Worm (Caenorhabditis elegans) whole organism, L4 larva: ENCODE measurements around the gene spcs-3.

Experiments
- F10B5.3 ChIP-seq: sonication (generic microtip); optimal IDR thresholded peaks from 2 replicates; lab custom pipeline; 2016; ENCODE audit warnings: mild to moderate bottlenecking, missing genetic modification characterization, missing compliant biosample characterization
- F37D6.2 ChIP-seq: sonication (generic microtip); optimal IDR thresholded peaks from 2 replicates; lab custom pipeline; 2016; ENCODE audit warnings: mild to moderate bottlenecking, missing genetic modification characterization, missing compliant biosample characterization
- F49E8.2 ChIP-seq: sonication (generic microtip); optimal IDR thresholded peaks from 2 replicates; lab custom pipeline; 2016; ENCODE audit warnings: missing compliant biosample characterization, mild to moderate bottlenecking, missing genetic modification characterization, borderline replicate concordance
- T26A8.4 ChIP-seq: fragments of 200-800 bp; sonication (Bioruptor generic); IDR thresholded peaks from 2 replicates; pipeline ENCODE4 v1.3.6; 2022; ENCODE audit warnings: missing genetic modification characterization, missing compliant biosample characterization
- Y105C5A.15 ChIP-seq: fragments of 200-800 bp; sonication (Bioruptor generic); IDR thresholded peaks from 2 replicates; pipeline ENCODE4 v1.3.6; 2022; ENCODE audit warnings: missing genetic modification characterization, missing compliant biosample characterization
- Y48G9A.11 ChIP-seq: fragments of 200-800 bp; sonication (Bioruptor generic); IDR thresholded peaks from 2 replicates; pipeline ENCODE4 v1.3.6; 2022; ENCODE audit warnings: missing genetic modification reagents, missing genetic modification characterization, missing compliant biosample characterization
- ZK337.2 ChIP-seq: fragments of 200-800 bp; sonication (Bioruptor generic); IDR thresholded peaks from 2 replicates; pipeline ENCODE4 v1.3.6; 2022; ENCODE audit warnings: missing genetic modification reagents, missing genetic modification characterization, missing compliant biosample characterization
- aha-1 ChIP-seq: fragments of 150-350 bp; peaks from one replicate; lab custom pipeline; 2014; ENCODE audit warnings: missing biosample characterization, missing genetic modification characterization
- aly-2 ChIP-seq: sonication (generic microtip); optimal IDR thresholded peaks from 2 replicates; lab custom pipeline; 2018; ENCODE audit warnings: missing biosample characterization, missing genetic modification characterization
- arid-1 ChIP-seq: fragments of 200-800 bp; sonication (Bioruptor generic); conservative IDR thresholded peaks from 2 replicates; pipeline ENCODE4 v1.3.6; 2022; ENCODE audit warnings: missing genetic modification reagents, missing genetic modification characterization, missing compliant biosample characterization
- ceh-32 ChIP-seq: sonication (generic microtip); optimal IDR thresholded peaks from 2 replicates; lab custom pipeline; 2016; ENCODE audit warnings: mild to moderate bottlenecking, missing genetic modification characterization, missing compliant biosample characterization; ENCODE audit not compliant: poor library complexity
- ceh-44 ChIP-seq: fragments of 200-800 bp; sonication (Bioruptor generic); IDR thresholded peaks from 2 replicates; pipeline ENCODE4 v1.3.6; 2022; ENCODE audit warnings: missing genetic modification reagents, missing genetic modification characterization, missing compliant biosample characterization
- ceh-62 ChIP-seq: sonication (generic microtip); optimal IDR thresholded peaks from 2 replicates; lab custom pipeline; 2017; ENCODE audit warnings: missing biosample characterization, missing genetic modification characterization
- ceh-82 ChIP-seq: sonication (generic microtip); optimal IDR thresholded peaks from 2 replicates; lab custom pipeline; 2017; ENCODE audit warnings: missing biosample characterization, missing genetic modification characterization
- cey-2 ChIP-seq: sonication (generic microtip); optimal IDR thresholded peaks from 3 replicates; lab custom pipeline; 2017; ENCODE audit warnings: missing genetic modification characterization, mild to moderate bottlenecking, missing compliant biosample characterization, antibody characterized with exemption, borderline replicate concordance; ENCODE audit not compliant: insufficient read depth
- ctbp-1 ChIP-seq: fragments of 200-800 bp; sonication (Bioruptor generic); IDR thresholded peaks from 2 replicates; pipeline ENCODE4 v1.3.6; 2022; ENCODE audit warnings: missing genetic modification reagents, missing genetic modification characterization, missing compliant biosample characterization
- daf-16 ChIP-seq, 3 experiments: sonication (generic microtip); optimal IDR thresholded peaks; 2 replicates each; lab custom pipeline; 2016 to 2017; ENCODE audit warnings: missing genetic modification characterization in 3 of 3, missing genetic modification reagents in 3 of 3, mild to moderate bottlenecking in 2 of 3, missing compliant biosample characterization in 2 of 3, missing biosample characterization in 1 of 3, moderate library complexity in 1 of 3
- daf-19 ChIP-seq: fragments of 200-800 bp; sonication (Bioruptor generic); conservative IDR thresholded peaks from 2 replicates; pipeline ENCODE4 v1.3.6; 2022; ENCODE audit warnings: missing genetic modification characterization, missing compliant biosample characterization
- dmd-6 ChIP-seq: fragments of 200-800 bp; sonication (Bioruptor generic); IDR thresholded peaks from 2 replicates; pipeline ENCODE4 v1.3.6; 2022; ENCODE audit warnings: missing genetic modification reagents, missing genetic modification characterization, missing compliant biosample characterization
- dmd-8 ChIP-seq: fragments of 200-800 bp; sonication (Bioruptor generic); IDR thresholded peaks from 2 replicates; pipeline ENCODE4 v1.3.6; 2022; ENCODE audit warnings: missing genetic modification characterization, missing compliant biosample characterization
- dpl-1 ChIP-seq: fragments of 150-350 bp; optimal IDR thresholded peaks from 2 replicates; lab custom pipeline; 2014; ENCODE audit warnings: missing biosample characterization, missing genetic modification reagents, missing genetic modification characterization
- dve-1 ChIP-seq: sonication (generic microtip); optimal IDR thresholded peaks from 2 replicates; lab custom pipeline; 2017; ENCODE audit warnings: antibody characterized with exemption, mild to moderate bottlenecking, missing genetic modification characterization, missing compliant biosample characterization; ENCODE audit not compliant: insufficient read depth
- egl-43 ChIP-seq: fragments of 200-800 bp; sonication (Bioruptor generic); IDR thresholded peaks from 2 replicates; pipeline ENCODE4 v1.3.6; 2022; ENCODE audit warnings: missing genetic modification reagents, missing genetic modification characterization, missing compliant biosample characterization
- gei-8 ChIP-seq: fragments of 200-800 bp; sonication (Bioruptor generic); optimal IDR thresholded peaks from 2 replicates; lab custom pipeline; 2018; ENCODE audit warnings: mild to moderate bottlenecking, missing genetic modification characterization, missing compliant biosample characterization
- lim-7 ChIP-seq: fragments of 200-800 bp; sonication (Bioruptor generic); IDR thresholded peaks from 2 replicates; pipeline ENCODE4 v1.3.6; 2022; ENCODE audit warnings: missing genetic modification characterization, missing compliant biosample characterization
- lin-1 ChIP-seq: fragments of 200-800 bp; sonication (Bioruptor generic); IDR thresholded peaks from 2 replicates; pipeline ENCODE4 v1.3.6; 2022; ENCODE audit warnings: missing genetic modification reagents, missing genetic modification characterization, missing compliant biosample characterization
- lin-38 ChIP-seq: fragments of 200-800 bp; sonication (Bioruptor generic); IDR thresholded peaks from 2 replicates; pipeline ENCODE4 v1.3.6; 2022; ENCODE audit warnings: missing genetic modification reagents, missing genetic modification characterization, missing compliant biosample characterization
- lir-3 ChIP-seq: sonication (generic microtip); optimal IDR thresholded peaks from 2 replicates; lab custom pipeline; 2016; ENCODE audit warnings: mild to moderate bottlenecking, missing genetic modification characterization, missing compliant biosample characterization
- mes-2 ChIP-seq: sonication (generic microtip); optimal IDR thresholded peaks from 2 replicates; lab custom pipeline; 2016; ENCODE audit warnings: missing genotype, mild to moderate bottlenecking, missing genetic modification characterization, missing compliant biosample characterization; ENCODE audit not compliant: poor library complexity, severe bottlenecking
- mxl-3 ChIP-seq: fragments of 200-800 bp; sonication (Bioruptor generic); optimal IDR thresholded peaks from 2 replicates; lab custom pipeline; 2018; ENCODE audit warnings: mild to moderate bottlenecking, missing genetic modification characterization, missing compliant biosample characterization
- nhr-10 ChIP-seq: fragments of 150-350 bp; optimal IDR thresholded peaks from 2 replicates; lab custom pipeline; 2014; ENCODE audit warnings: missing biosample characterization, missing genetic modification characterization
- nhr-102 ChIP-seq: sonication (generic microtip); optimal IDR thresholded peaks from 2 replicates; lab custom pipeline; 2016; ENCODE audit warnings: mild to moderate bottlenecking, missing genetic modification characterization, moderate library complexity, missing compliant biosample characterization
- nhr-111 ChIP-seq: fragments of 200-800 bp; sonication (Bioruptor generic); optimal IDR thresholded peaks from 2 replicates; lab custom pipeline; 2018; ENCODE audit warnings: mild to moderate bottlenecking, missing genetic modification characterization, missing compliant biosample characterization
- nhr-28 ChIP-seq: fragments of 150-350 bp; optimal IDR thresholded peaks from 2 replicates; lab custom pipeline; 2014; ENCODE audit warnings: missing biosample characterization, missing genetic modification characterization
- nhr-42 ChIP-seq: fragments of 200-800 bp; sonication (Bioruptor generic); IDR thresholded peaks from 2 replicates; pipeline ENCODE4 v1.3.6; 2022; ENCODE audit warnings: missing genetic modification characterization, missing compliant biosample characterization
- nhr-48 ChIP-seq: sonication (generic microtip); optimal IDR thresholded peaks from 2 replicates; lab custom pipeline; 2016; ENCODE audit warnings: mild to moderate bottlenecking, missing genetic modification characterization, missing compliant biosample characterization
- nhr-76 ChIP-seq: fragments of 150-350 bp; optimal IDR thresholded peaks from 2 replicates; lab custom pipeline; 2014; ENCODE audit warnings: missing biosample characterization, missing genetic modification characterization
- pha-4 ChIP-seq, 2 experiments: fragments of 150-350 bp in 1 of 2; fragments of 200-800 bp in 1 of 2; sonication (Bioruptor generic) in 1 of 2; IDR thresholded peaks in 1 of 2; optimal IDR thresholded peaks in 1 of 2; 2 replicates each; pipeline versions ENCODE4 v1.3.6 to Lab custom; 2014 to 2022; ENCODE audit warnings: missing genetic modification characterization in 2 of 2, missing genetic modification reagents in 2 of 2, missing biosample characterization in 1 of 2, missing compliant biosample characterization in 1 of 2
- saeg-2 ChIP-seq: fragments of 200-800 bp; sonication (Bioruptor generic); IDR thresholded peaks from 2 replicates; pipeline ENCODE4 v1.3.6; 2022; ENCODE audit warnings: missing genetic modification reagents, missing genetic modification characterization, missing compliant biosample characterization
- sdz-12 ChIP-seq: fragments of 200-800 bp; sonication (Bioruptor generic); optimal IDR thresholded peaks from 2 replicates; lab custom pipeline; 2018; ENCODE audit warnings: mild to moderate bottlenecking, missing genetic modification characterization, missing compliant biosample characterization
- spr-3 ChIP-seq: fragments of 200-800 bp; sonication (Bioruptor generic); optimal IDR thresholded peaks from 2 replicates; lab custom pipeline; 2018; ENCODE audit warnings: mild to moderate bottlenecking, missing genetic modification characterization, missing compliant biosample characterization
- unc-39 ChIP-seq: sonication (generic microtip); optimal IDR thresholded peaks from 2 replicates; lab custom pipeline; 2017; ENCODE audit warnings: missing biosample characterization, missing genetic modification characterization
- zag-1 ChIP-seq: fragments of 150-350 bp; optimal IDR thresholded peaks from 2 replicates; lab custom pipeline; 2014; ENCODE audit warnings: missing biosample characterization, missing genetic modification characterization
- zfp-3 ChIP-seq: fragments of 200-800 bp; sonication (Bioruptor generic); conservative IDR thresholded peaks from 2 replicates; pipeline ENCODE4 v1.3.6; 2022; ENCODE audit warnings: missing genetic modification reagents, missing genetic modification characterization, missing compliant biosample characterization
- zip-2 ChIP-seq: fragments of 150-350 bp; optimal IDR thresholded peaks from 2 replicates; lab custom pipeline; 2014; ENCODE audit warnings: missing biosample characterization, missing genetic modification characterization
- ztf-7 ChIP-seq: fragments of 150-350 bp; optimal IDR thresholded peaks from 2 replicates; lab custom pipeline; 2014; ENCODE audit warnings: missing biosample characterization, missing genetic modification characterization

spcs-3 gene

DNA sequence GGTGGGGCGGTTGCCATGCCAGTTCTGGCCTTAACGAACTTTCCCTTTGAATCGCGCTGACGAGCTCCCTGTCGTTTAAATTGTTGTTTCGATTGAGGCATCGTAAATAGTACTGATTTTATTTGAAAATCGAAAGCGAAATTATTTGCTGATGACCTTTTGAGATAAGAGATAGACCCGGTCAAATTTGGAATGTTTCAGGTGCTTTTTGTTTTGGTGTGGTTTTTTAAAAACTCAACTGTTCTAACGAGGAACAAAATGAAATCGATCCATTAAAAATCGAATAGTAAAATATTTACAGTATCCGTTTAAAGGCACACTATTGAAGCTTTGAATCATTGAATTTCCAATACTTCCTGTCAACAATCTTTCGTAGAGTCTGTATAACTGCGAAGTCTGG lies 2.0 kb upstream of the spcs-3 start, which contains the start of gene K12H4.6:
K12H4.6 (minus strand) TSS at position 101 of the 400 bp plus-strand sequence.
- TF ChIP-seq ceh-82 (tag; lab: Kevin White, UChicago) (no peak), daf-16 (GFP tag; optimal IDR thresholded peaks at IDR 0.05; lab: Kevin White, UChicago) (no peak), daf-16 (tag; optimal IDR thresholded peaks at IDR 0.05; lab: Kevin White, UChicago) (no peak), ceh-32 (tag; lab: Kevin White, UChicago) (no peak), F10B5.3 (tag; lab: Kevin White, UChicago) (no peak), F49E8.2 (tag; lab: Kevin White, UChicago) (no peak), zag-1 (no peak), daf-19 (GFP tag; lab: Robert Waterston, UW) (no peak), dmd-8 (no peak), dve-1 (tag; lab: Kevin White, UChicago) (no peak), nhr-28 (tag; lab: Kevin White, UChicago) (no peak), ctbp-1 (no peak), nhr-76 (tag; lab: Kevin White, UChicago) (no peak), pha-4 (GFP tag; IDR thresholded peaks at IDR 0.05; lab: Robert Waterston, UW) (no peak), pha-4 (tag; optimal IDR thresholded peaks at IDR 0.05; lab: Kevin White, UChicago) (no peak), ztf-7 (tag; lab: Kevin White, UChicago) (no peak), mxl-3 (GFP tag; lab: Kevin White, UChicago) (no peak), nhr-102 (tag; lab: Kevin White, UChicago) (no peak), egl-43 (no peak), lir-3 (tag; lab: Kevin White, UChicago) (no peak)

DNA sequence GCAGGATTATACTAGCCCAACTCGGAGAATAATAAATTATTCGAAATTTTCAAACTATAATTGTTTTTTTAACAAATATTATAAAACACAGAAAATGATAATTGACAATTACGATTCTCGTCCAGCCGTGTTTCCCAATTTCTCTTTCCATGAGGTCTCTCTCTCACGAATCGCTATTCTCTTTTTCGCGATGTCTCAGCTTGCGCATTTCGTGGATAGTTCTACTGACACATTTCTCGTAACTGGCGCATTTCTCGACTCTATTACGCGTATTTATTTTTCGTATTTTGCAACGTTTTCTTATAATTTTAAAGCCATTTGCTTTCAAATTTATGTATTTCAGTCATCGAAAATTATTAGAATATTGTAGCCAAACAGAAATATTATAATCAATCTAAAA lies 1.0 kb upstream of the spcs-3 start:
- peak; percentile 78 for TF ChIP-seq nhr-48 (tag; lab: Kevin White, UChicago)
- TF ChIP-seq lin-1 (GFP tag; lab: Robert Waterston, UW): peak; percentile 76; the same call in 1 of the 2 replicates
- no peak for TF ChIP-seq unc-39 (tag; lab: Kevin White, UChicago)
- peak; percentile 75 for TF ChIP-seq gei-8
- TF ChIP-seq sdz-12: peak; percentile 99
- peak; percentile 98 for TF ChIP-seq ZK337.2 (GFP tag; lab: Robert Waterston, UW)
- TF ChIP-seq ceh-62 (tag; lab: Kevin White, UChicago): peak; percentile 42
- no peak for TF ChIP-seq F10B5.3 (tag; lab: Kevin White, UChicago)
- TF ChIP-seq nhr-10 (tag; lab: Kevin White, UChicago): peak; percentile 92
- TF ChIP-seq mes-2 (tag; lab: Kevin White, UChicago): peak; percentile 100
- TF ChIP-seq daf-19 (GFP tag; lab: Robert Waterston, UW): peak; percentile 88
- TF ChIP-seq nhr-111: no peak
- TF ChIP-seq T26A8.4 (GFP tag; lab: Robert Waterston, UW): peak; percentile 83
- TF ChIP-seq zfp-3 (GFP tag; lab: Robert Waterston, UW): no peak; the same call in 1 of the 2 replicates
- peak; percentile 93 for TF ChIP-seq pha-4 (GFP tag; IDR thresholded peaks at IDR 0.05; lab: Robert Waterston, UW)
- TF ChIP-seq pha-4 (tag; optimal IDR thresholded peaks at IDR 0.05; lab: Kevin White, UChicago): peak; percentile 98
- peak; percentile 97 for TF ChIP-seq dmd-6
- TF ChIP-seq Y48G9A.11: peak; percentile 96
- TF ChIP-seq nhr-42 (GFP tag; lab: Robert Waterston, UW): peak; percentile 94
- peak; percentile 92 for TF ChIP-seq dpl-1
- peak; percentile 58; the same call in 1 of the 2 replicates for TF ChIP-seq Y105C5A.15
- 0 out of 2 replicates have a peak, but pooled peaks have one; percentile 21 for TF ChIP-seq saeg-2 (GFP tag; lab: Robert Waterston, UW)
- TF ChIP-seq nhr-28 (tag; lab: Kevin White, UChicago): peak; percentile 98
- peak; percentile 98 for TF ChIP-seq mxl-3 (GFP tag; lab: Kevin White, UChicago)
- TF ChIP-seq arid-1: peak; percentile 98
- peak; percentile 68 for TF ChIP-seq cey-2 (tag; lab: Kevin White, UChicago)
- peak; percentile 94 for TF ChIP-seq F37D6.2 (tag; lab: Kevin White, UChicago)
- TF ChIP-seq spr-3: peak; percentile 86
- TF ChIP-seq aha-1 (tag; lab: Kevin White, UChicago): peak; percentile 98
- TF ChIP-seq ceh-44 (GFP tag; lab: Robert Waterston, UW): peak; percentile 100
- TF ChIP-seq ceh-32 (tag; lab: Kevin White, UChicago): peak; percentile 13
- TF ChIP-seq lim-7 (GFP tag; lab: Robert Waterston, UW): peak; percentile 97
- TF ChIP-seq lin-38: peak; percentile 96
- TF ChIP-seq dve-1 (tag; lab: Kevin White, UChicago): peak; percentile 99
- peak; percentile 86 for TF ChIP-seq aly-2 (tag; lab: Kevin White, UChicago)
- peak; percentile 88 for TF ChIP-seq zip-2 (tag; lab: Kevin White, UChicago)
- peak; percentile 82 for TF ChIP-seq ztf-7 (tag; lab: Kevin White, UChicago)
